Worm (Caenorhabditis elegans): Measurements from ENCODE around the gene thn-2.

- TF ChIP-seq lin-13 (tag; optimal IDR thresholded peaks at IDR 0.05) = no peak
- no peak for TF ChIP-seq unc-39 (tag; optimal IDR thresholded peaks at IDR 0.05)
- TF ChIP-seq zip-8 (tag; optimal IDR thresholded peaks at IDR 0.05) = peak; percentile 94
- TF ChIP-seq ces-1 (GFP tag; optimal IDR thresholded peaks at IDR 0.05) = no peak
- TF ChIP-seq pha-4 (tag; optimal IDR thresholded peaks at IDR 0.05) = no peak
- no peak for TF ChIP-seq lsy-2 (tag; optimal IDR thresholded peaks at IDR 0.05)
- no peak for TF ChIP-seq elt-1 (tag; optimal IDR thresholded peaks at IDR 0.05; ENCODE audit: borderline replicate concordance, insufficient read depth)
- no peak for TF ChIP-seq blmp-1 (tag; optimal IDR thresholded peaks at IDR 0.05)
Measured at ce11 chrIV:12428467-12428866, 45.5 kb downstream of the thn-2 start, which contains the start of gene col-130.

Data from whole organism, mixed stage, embryonic.